Fruit fly (Drosophila melanogaster): ENCODE data around the gene CG32986.
A peak's percentile ranks its signal among the peaks of the same experiment; 100 is the strongest.

The CG32986 gene

dm6 chr2L:8834806-8835483 is 27.6 kb upstream of the CG32986 start (continued):
- TF ChIP-seq Camta (GFP tag; optimal IDR thresholded peaks at IDR 0.05) (peak; percentile 38), Dbx (GFP tag; IDR thresholded peaks at IDR 0.05) (0 out of 3 replicates have a peak, but pooled peaks have one; percentile 8), CG14667 (GFP tag; IDR thresholded peaks at IDR 0.05) (peak; percentile 19; the same call in 1 of the 2 replicates), pnt (GFP tag; optimal IDR thresholded peaks at IDR 0.05) (peak; percentile 17), Rfx (GFP tag; IDR thresholded peaks at IDR 0.05) (peak; percentile 21; the same call in 1 of the 2 replicates), Pdp1 (GFP tag; optimal IDR thresholded peaks at IDR 0.05) (peak in 1 of 2 experiments; percentile 63), lbe (GFP tag; optimal IDR thresholded peaks at IDR 0.05) (peak; percentile 68), ro (GFP tag; IDR thresholded peaks at IDR 0.05) (peak; percentile 49; the same call in 1 of the 2 replicates), CG32532 (GFP tag; IDR thresholded peaks at IDR 0.05) (peak; percentile 30; the same call in 1 of the 2 replicates), CG6813 (GFP tag; optimal IDR thresholded peaks at IDR 0.05) (no peak), Dad (GFP tag; optimal IDR thresholded peaks at IDR 0.05) (peak; percentile 39), org-1 (GFP tag; optimal IDR thresholded peaks at IDR 0.05) (peak; percentile 23), Sox100B (GFP tag; optimal IDR thresholded peaks at IDR 0.05) (peak; percentile 46), Blimp-1 (GFP tag; optimal IDR thresholded peaks at IDR 0.05) (peak; percentile 34), knrl (GFP tag; IDR thresholded peaks at IDR 0.05; ENCODE audit: partially characterized antibody) (no peak), vnd (GFP tag; IDR thresholded peaks at IDR 0.05; ENCODE audit: partially characterized antibody) (no peak), CG14860 (GFP tag; IDR thresholded peaks at IDR 0.05; ENCODE audit: partially characterized antibody) (peak; percentile 58; the same call in 2 of the 3 replicates), CG31441 (GFP tag; IDR thresholded peaks at IDR 0.05) (peak; percentile 46), CG8944 (GFP tag; optimal IDR thresholded peaks at IDR 0.05) (peak; percentile 32), CG1602 (GFP tag; optimal IDR thresholded peaks at IDR 0.05) (peak; percentile 47), nom (GFP tag; optimal IDR thresholded peaks at IDR 0.05) (no peak), maf-S (GFP tag; optimal IDR thresholded peaks at IDR 0.05) (no peak), mld (GFP tag; IDR thresholded peaks at IDR 0.05; ENCODE audit: partially characterized antibody) (no peak), az2 (GFP tag; optimal IDR thresholded peaks at IDR 0.05) (peak; percentile 72), zf30C (GFP tag; optimal IDR thresholded peaks at IDR 0.05) (no peak), Eip74EF (GFP tag; optimal IDR thresholded peaks at IDR 0.05) (peak in 1 of 2 experiments; percentile 57), CG12071 (GFP tag; optimal IDR thresholded peaks at IDR 0.05) (no peak), shn (GFP tag; optimal IDR thresholded peaks at IDR 0.05) (peak; percentile 18), CG9876 (GFP tag; optimal IDR thresholded peaks at IDR 0.05) (no peak), hbn (GFP tag; IDR thresholded peaks at IDR 0.05; ENCODE audit: partially characterized antibody) (no peak), CG15696 (tag; optimal IDR thresholded peaks at IDR 0.05) (peak; percentile 25), gem (tag; optimal IDR thresholded peaks at IDR 0.05) (peak; percentile 76), CG15269 (tag; optimal IDR thresholded peaks at IDR 0.05) (peak; percentile 37), CG1603 (tag; optimal IDR thresholded peaks at IDR 0.05) (peak; percentile 54), odd (GFP tag; optimal IDR thresholded peaks at IDR 0.05) (peak; percentile 0), D19B (GFP tag; optimal IDR thresholded peaks at IDR 0.05) (no peak), MTF-1 (GFP tag; optimal IDR thresholded peaks at IDR 0.05; ENCODE audit: borderline replicate concordance) (no peak), CG6689 (GFP tag; IDR thresholded peaks at IDR 0.05) (peak; percentile 66), CG10321 (GFP tag; IDR thresholded peaks at IDR 0.05) (peak; percentile 20; the same call in 1 of the 2 replicates), CG10959 (GFP tag; IDR thresholded peaks at IDR 0.05) (peak; percentile 88), CG3726 (GFP tag; IDR thresholded peaks at IDR 0.05) (peak; percentile 49; the same call in 1 of the 3 replicates), tap (tag; optimal IDR thresholded peaks at IDR 0.05) (peak; percentile 12), gsb-n (tag; optimal IDR thresholded peaks at IDR 0.05) (peak; percentile 31), dm (GFP tag; optimal IDR thresholded peaks at IDR 0.05) (no peak), CG13424 (tag; optimal IDR thresholded peaks at IDR 0.05) (peak; percentile 43), lmd (GFP tag; IDR thresholded peaks at IDR 0.05) (peak; percentile 79), slou (GFP tag; optimal IDR thresholded peaks at IDR 0.05) (peak; percentile 31), bcd (GFP tag; optimal IDR thresholded peaks at IDR 0.05) (peak; percentile 41)

Data from whole organism, embryonic.